Fruit fly (Drosophila melanogaster) whole organism, wandering third instar larva: ENCODE results near the gene Dpy-30L1.

Experiments used
- Abd-B ChIP-seq: fragments of >200 bp; optimal IDR thresholded peaks from 2 replicates; lab custom pipeline; 2017; ENCODE audit warnings: missing biosample characterization, missing genetic modification characterization
- CG32264 ChIP-seq: fragments of 200-800 bp; sonication (Bioruptor generic); optimal IDR thresholded peaks from 2 replicates; lab custom pipeline; 2016; ENCODE audit warnings: missing biosample characterization, missing genetic modification characterization
- CG9705 ChIP-seq: fragments of 200-800 bp; sonication (Bioruptor generic); optimal IDR thresholded peaks from 2 replicates; lab custom pipeline; 2018; ENCODE audit warnings: missing biosample characterization, mild to moderate bottlenecking, missing genetic modification characterization
- CrebA ChIP-seq: fragments of 200-800 bp; sonication (Bioruptor generic); optimal IDR thresholded peaks from 2 replicates; lab custom pipeline; 2016; ENCODE audit warnings: missing biosample characterization, mild to moderate bottlenecking, missing genetic modification characterization, borderline replicate concordance
- Dfd ChIP-seq: fragments of >200 bp; optimal IDR thresholded peaks from 2 replicates; lab custom pipeline; 2017; ENCODE audit warnings: missing biosample characterization, missing genetic modification characterization
- Dif ChIP-seq: fragments of 200-275, 200-300 bp; sonication (Bioruptor generic); optimal IDR thresholded peaks from 2 replicates; lab custom pipeline; 2018; ENCODE audit warnings: missing biosample characterization, missing genetic modification characterization; ENCODE audit not compliant: partially characterized antibody
- GATAd ChIP-seq: sonication (Bioruptor generic); optimal IDR thresholded peaks from 2 replicates; lab custom pipeline; 2016; ENCODE audit warnings: missing biosample characterization, missing genetic modification characterization
- HLH106 ChIP-seq: fragments of 200-800 bp; optimal IDR thresholded peaks from 3 replicates; lab custom pipeline; 2019; ENCODE audit warnings: missing biosample characterization, mild to moderate bottlenecking, missing genetic modification characterization, moderate library complexity
- Hnf4 ChIP-seq: fragments of 200-800 bp; sonication (Bioruptor generic); optimal IDR thresholded peaks from 2 replicates; lab custom pipeline; 2016; ENCODE audit warnings: missing biosample characterization, mild to moderate bottlenecking, missing genetic modification characterization
- Hr78 ChIP-seq: fragments of >200 bp; optimal IDR thresholded peaks from 2 replicates; lab custom pipeline; 2017; ENCODE audit warnings: missing biosample characterization, missing genetic modification characterization
- Hr83 ChIP-seq: fragments of 200-300 bp; sonication (Bioruptor generic); optimal IDR thresholded peaks from 2 replicates; lab custom pipeline; 2016; ENCODE audit warnings: missing biosample characterization, mild to moderate bottlenecking, missing genetic modification characterization, moderate library complexity; ENCODE audit not compliant: poor library complexity, severe bottlenecking
- Jra ChIP-seq: sonication (Bioruptor generic); optimal IDR thresholded peaks from 2 replicates; lab custom pipeline; 2016; ENCODE audit warnings: missing biosample characterization, missing genetic modification characterization
- N ChIP-seq: fragments of >200 bp; optimal IDR thresholded peaks from 2 replicates; lab custom pipeline; 2018; ENCODE audit warnings: missing biosample characterization, missing external identifiers, missing genetic modification characterization
- OdsH ChIP-seq: fragments of 200-800 bp; sonication (Bioruptor generic); optimal IDR thresholded peaks from 2 replicates; lab custom pipeline; 2016; ENCODE audit warnings: missing biosample characterization, mild to moderate bottlenecking, missing genetic modification characterization
- Rel ChIP-seq, 2 experiments: fragments of 200-800 bp; sonication (Bioruptor generic) in 1 of 2; optimal IDR thresholded peaks; 2 replicates in 1 of 2; 3 replicates in 1 of 2; lab custom pipeline; 2016 to 2019; ENCODE audit warnings: mild to moderate bottlenecking in 2 of 2, missing biosample characterization in 2 of 2, missing genetic modification characterization in 2 of 2, moderate library complexity in 1 of 2
- Sp1 ChIP-seq: fragments of 200-800 bp; sonication (Bioruptor generic); optimal IDR thresholded peaks from 3 replicates; lab custom pipeline; 2019; ENCODE audit warnings: missing biosample characterization, mild to moderate bottlenecking, missing genetic modification characterization, moderate library complexity
- Vsx2 ChIP-seq: fragments of 200-300, 225-300 bp; sonication (Bioruptor generic); optimal IDR thresholded peaks from 2 replicates; lab custom pipeline; 2018; ENCODE audit warnings: missing biosample characterization, missing genetic modification characterization; ENCODE audit not compliant: partially characterized antibody
- br ChIP-seq: fragments of 200-800 bp; sonication (Bioruptor generic); optimal IDR thresholded peaks from 2 replicates; lab custom pipeline; 2016; ENCODE audit warnings: missing biosample characterization, missing genetic modification characterization
- dl ChIP-seq, 2 experiments: fragments of 175-275, 200-275 bp in 1 of 2; fragments of 200-275 bp in 1 of 2; sonication (Bioruptor generic); optimal IDR thresholded peaks; lab custom pipeline; 2018; ENCODE audit warnings: mild to moderate bottlenecking in 2 of 2, missing biosample characterization in 2 of 2, missing genetic modification characterization in 2 of 2, moderate library complexity in 2 of 2; ENCODE audit not compliant: partially characterized antibody in 2 of 2, insufficient read depth in 1 of 2
- dmrt93B ChIP-seq: fragments of 200-800 bp; sonication (Bioruptor generic); optimal IDR thresholded peaks from 2 replicates; lab custom pipeline; 2018; ENCODE audit warnings: missing biosample characterization, mild to moderate bottlenecking, missing genetic modification characterization
- dsf ChIP-seq: sonication (Bioruptor generic); optimal IDR thresholded peaks from 2 replicates; lab custom pipeline; 2016; ENCODE audit warnings: missing biosample characterization, missing genetic modification characterization, borderline replicate concordance
- ey ChIP-seq: fragments of 200-800 bp; sonication (Bioruptor generic); optimal IDR thresholded peaks from 2 replicates; lab custom pipeline; 2016; ENCODE audit warnings: missing biosample characterization, missing genetic modification characterization
- foxo ChIP-seq, 2 experiments: fragments of 200-800 bp; sonication (Bioruptor generic); optimal IDR thresholded peaks; 2 replicates in 1 of 2; 3 replicates in 1 of 2; lab custom pipeline; 2016 to 2017; ENCODE audit warnings: missing biosample characterization in 2 of 2, missing genetic modification characterization in 2 of 2
- fru ChIP-seq: fragments of 200-800 bp; sonication (Bioruptor generic); optimal IDR thresholded peaks from 3 replicates; lab custom pipeline; 2016; ENCODE audit warnings: missing biosample characterization, mild to moderate bottlenecking, missing genetic modification characterization
- h ChIP-seq: fragments of 200-800 bp; sonication (Bioruptor generic); optimal IDR thresholded peaks from 3 replicates; lab custom pipeline; 2016; ENCODE audit warnings: missing biosample characterization, mild to moderate bottlenecking, missing genetic modification characterization
- jim ChIP-seq: fragments of 175-275, 200-325 bp; sonication (Bioruptor generic); optimal IDR thresholded peaks from 2 replicates; lab custom pipeline; 2016; ENCODE audit warnings: missing biosample characterization, mild to moderate bottlenecking, missing genetic modification characterization
- lola ChIP-seq: fragments of >200 bp; optimal IDR thresholded peaks from 2 replicates; lab custom pipeline; 2017; ENCODE audit warnings: missing biosample characterization, missing genetic modification characterization
- pan ChIP-seq: fragments of >200 bp; optimal IDR thresholded peaks from 2 replicates; lab custom pipeline; 2017
- psq ChIP-seq: fragments of 200-800 bp; sonication (Bioruptor generic); optimal IDR thresholded peaks from 3 replicates; lab custom pipeline; 2017; ENCODE audit warnings: missing biosample characterization, mild to moderate bottlenecking, missing genetic modification characterization, moderate library complexity
- rgr ChIP-seq: fragments of 200-800 bp; sonication (Bioruptor generic); optimal IDR thresholded peaks from 3 replicates; lab custom pipeline; 2016; ENCODE audit warnings: missing biosample characterization, mild to moderate bottlenecking, missing genetic modification characterization
- sage ChIP-seq: fragments of 200-800 bp; sonication (Bioruptor generic); optimal IDR thresholded peaks from 2 replicates; lab custom pipeline; 2016; ENCODE audit warnings: missing biosample characterization, mild to moderate bottlenecking, missing genetic modification characterization
- sv ChIP-seq: fragments of 200-800 bp; sonication (Bioruptor generic); optimal IDR thresholded peaks from 3 replicates; lab custom pipeline; 2016; ENCODE audit warnings: missing biosample characterization, missing genetic modification characterization
- tai ChIP-seq: sonication (Bioruptor generic); optimal IDR thresholded peaks from 2 replicates; lab custom pipeline; 2016; ENCODE audit warnings: missing biosample characterization, missing genetic modification characterization
- usp ChIP-seq: fragments of >200 bp; optimal IDR thresholded peaks from 2 replicates; lab custom pipeline; 2017; ENCODE audit warnings: missing biosample characterization, missing genetic modification characterization
- woc ChIP-seq: sonication (Bioruptor generic); optimal IDR thresholded peaks from 2 replicates; lab custom pipeline; 2016; ENCODE audit warnings: missing biosample characterization, mild to moderate bottlenecking, missing genetic modification characterization

The Dpy-30L1 gene

dm6 chr2L:10723903-10724302 lies 8.6 kb upstream of the Dpy-30L1 start, which contains the start of gene CG6431:
Gene CG6431, plus strand, starts transcription at chr2L:10724203.
- TF ChIP-seq psq (GFP tag; lab: Kevin White, UChicago) (no peak), Hr83 (GFP tag; lab: Kevin White, UChicago) (no peak), CG32264 (GFP tag; lab: Kevin White, UChicago) (no peak), rgr (GFP tag; lab: Kevin White, UChicago) (no peak), h (no peak), OdsH (GFP tag; lab: Kevin White, UChicago) (no peak), Dfd (GFP tag; lab: Kevin White, UChicago) (no peak), N (GFP tag; lab: Kevin White, UChicago) (no peak), CG9705 (GFP tag; lab: Kevin White, UChicago) (no peak)
- TF ChIP-seq, all 38 proteins: peak for 0

- TF ChIP-seq Hnf4 (GFP tag; lab: Kevin White, UChicago) = no peak
- no peak for TF ChIP-seq HLH106
- peak; percentile 50 for TF ChIP-seq sage (GFP tag; lab: Kevin White, UChicago)
- no peak for TF ChIP-seq CG9705 (GFP tag; lab: Kevin White, UChicago)
- TF ChIP-seq CG32264 (GFP tag; lab: Kevin White, UChicago) = no peak
- TF ChIP-seq CrebA (GFP tag; lab: Kevin White, UChicago) = no peak
Measured at dm6 chr2L:10728751-10729150, 3.7 kb upstream of the Dpy-30L1 start, which contains the start of gene CG6443. Gene CG6443, plus strand, starts transcription at chr2L:10728978.

dm6 chr2L:10729955-10730354 lies 2.5 kb upstream of the Dpy-30L1 start, which contains the start of gene CG17118:
Gene CG17118, plus strand, starts transcription at chr2L:10730255.
- TF ChIP-seq rgr (GFP tag; lab: Kevin White, UChicago) (no peak), h (no peak), woc (GFP tag; lab: Kevin White, UChicago) (no peak), OdsH (GFP tag; lab: Kevin White, UChicago) (no peak), dmrt93B (GFP tag; lab: Kevin White, UChicago) (no peak), foxo (GFP tag; optimal IDR thresholded peaks at IDR 0.05; lab: Kevin White, UChicago) (no peak), psq (GFP tag; lab: Kevin White, UChicago) (no peak), Rel (GFP tag; optimal IDR thresholded peaks at IDR 0.05; lab: Kevin White, UChicago) (no peak), Rel (tag; optimal IDR thresholded peaks at IDR 0.05; lab: Kevin White, UChicago) (no peak), CG9705 (GFP tag; lab: Kevin White, UChicago) (no peak), ey (GFP tag; lab: Kevin White, UChicago) (no peak), Abd-B (GFP tag; lab: Kevin White, UChicago) (no peak), Vsx2 (GFP tag; lab: Kevin White, UChicago) (no peak), fru (no peak), pan (lab: Kevin White, UChicago) (no peak), lola (no peak), Sp1 (GFP tag; lab: Kevin White, UChicago) (no peak), tai (GFP tag; lab: Kevin White, UChicago) (no peak), Hnf4 (GFP tag; lab: Kevin White, UChicago) (no peak), dl (GFP tag; optimal IDR thresholded peaks at IDR 0.05; lab: Kevin White, UChicago; ENCODE audit: insufficient read depth in 1 of 2, partially characterized antibody in 2 of 2) (no peak)

dm6 chr2L:10735923-10736322 lies 3.5 kb downstream of the Dpy-30L1 start, which contains the start of gene Nup107:
Gene Nup107, minus strand, starts transcription at chr2L:10736071.
- TF ChIP-seq N (GFP tag; lab: Kevin White, UChicago) (peak; percentile 81), Jra (GFP tag; lab: Kevin White, UChicago) (no peak), fru (no peak), pan (lab: Kevin White, UChicago) (no peak)
- TF ChIP-seq, all 38 proteins: peak for 1

- TF ChIP-seq ey (GFP tag; lab: Kevin White, UChicago) (peak; percentile 67), Hnf4 (GFP tag; lab: Kevin White, UChicago) (no peak), rgr (GFP tag; lab: Kevin White, UChicago) (peak; percentile 73), OdsH (GFP tag; lab: Kevin White, UChicago) (peak; percentile 61), GATAd (GFP tag; lab: Kevin White, UChicago) (peak; percentile 75), dmrt93B (GFP tag; lab: Kevin White, UChicago) (no peak), N (GFP tag; lab: Kevin White, UChicago) (no peak), pan (lab: Kevin White, UChicago) (no peak), tai (GFP tag; lab: Kevin White, UChicago) (no peak), sv (GFP tag; lab: Kevin White, UChicago) (peak; percentile 87), Hr83 (GFP tag; lab: Kevin White, UChicago) (peak; percentile 91), br (peak; percentile 67), jim (no peak), CG32264 (GFP tag; lab: Kevin White, UChicago) (peak; percentile 26), Hr78 (GFP tag; lab: Kevin White, UChicago) (no peak), dl (GFP tag; optimal IDR thresholded peaks at IDR 0.05; lab: Kevin White, UChicago; ENCODE audit: insufficient read depth in 1 of 2, partially characterized antibody in 2 of 2) (peak; percentile 98 to 100), Dif (peak; percentile 100), psq (GFP tag; lab: Kevin White, UChicago) (peak; percentile 41), Jra (GFP tag; lab: Kevin White, UChicago) (no peak), foxo (GFP tag; optimal IDR thresholded peaks at IDR 0.05; lab: Kevin White, UChicago) (no peak), usp (GFP tag; lab: Kevin White, UChicago) (no peak), sage (GFP tag; lab: Kevin White, UChicago) (no peak), lola (no peak), dsf (GFP tag; lab: Kevin White, UChicago) (no peak), Vsx2 (GFP tag; lab: Kevin White, UChicago) (peak; percentile 100)
Measured at dm6 chr2L:10736993-10737756, 4.7 kb downstream of the Dpy-30L1 start, which contains the start of the genes Vha16-5 and CG12299. Gene Vha16-5, minus strand, starts transcription at chr2L:10737043. Gene CG12299, plus strand, starts transcription at chr2L:10737345.
